Fruit fly (Drosophila melanogaster) whole organism, pupa: ENCODE measurements around the gene Jon99Fi.
A peak's percentile ranks its signal among the peaks of the same experiment; 100 is the strongest.

Experiments
- CG10348 ChIP-seq: fragments of 200-800 bp; sonication (Bioruptor generic); IDR thresholded peaks from 2 replicates; pipeline ENCODE4 v1.3.6; 2022; ENCODE audit warnings: missing biosample characterization, missing genetic modification characterization
- CG12605 ChIP-seq: fragments of 200-800 bp; sonication (Bioruptor generic); IDR thresholded peaks from 2 replicates; pipeline ENCODE4 v1.3.6; 2022; ENCODE audit warnings: missing biosample characterization, missing genetic modification characterization
- CG13204 ChIP-seq: fragments of 200-800 bp; sonication (Bioruptor generic); optimal IDR thresholded peaks from 2 replicates; lab custom pipeline; 2018; ENCODE audit warnings: missing biosample characterization, mild to moderate bottlenecking, missing genetic modification characterization, moderate library complexity
- CG14655 ChIP-seq: fragments of 200-800 bp; sonication (Bioruptor generic); optimal IDR thresholded peaks from 3 replicates; lab custom pipeline; 2017; ENCODE audit warnings: mild to moderate bottlenecking, missing biosample characterization, missing genetic modification reagents, missing genetic modification characterization
- CG15710 ChIP-seq: fragments of 200-800 bp; sonication (Bioruptor generic); optimal IDR thresholded peaks from 2 replicates; lab custom pipeline; 2018; ENCODE audit warnings: missing biosample characterization, mild to moderate bottlenecking, missing genetic modification characterization, moderate library complexity
- CG17806 ChIP-seq: fragments of 200-800 bp; sonication (Bioruptor generic); optimal IDR thresholded peaks from 2 replicates; lab custom pipeline; 2018; ENCODE audit warnings: missing biosample characterization, mild to moderate bottlenecking, missing genetic modification characterization, moderate library complexity
- CG32121 ChIP-seq: fragments of 200-800 bp; sonication (Bioruptor generic); IDR thresholded peaks from 2 replicates; pipeline ENCODE4 v1.3.6; 2022; ENCODE audit warnings: missing biosample characterization, missing genetic modification characterization
- CG34367 ChIP-seq: fragments of 200-800 bp; sonication (Bioruptor generic); optimal IDR thresholded peaks from 2 replicates; lab custom pipeline; 2018; ENCODE audit warnings: missing biosample characterization, mild to moderate bottlenecking, missing genetic modification characterization
- CG4496 ChIP-seq: fragments of 200-800 bp; sonication (Bioruptor generic); IDR thresholded peaks from 3 replicates; pipeline ENCODE4 v1.3.6; 2022; ENCODE audit warnings: missing biosample characterization, missing genetic modification characterization
- CG8159 ChIP-seq: fragments of 200-800 bp; sonication (Bioruptor generic); optimal IDR thresholded peaks from 3 replicates; lab custom pipeline; 2018; ENCODE audit warnings: missing biosample characterization, mild to moderate bottlenecking, missing genetic modification characterization, moderate library complexity
- CG8301 ChIP-seq: fragments of 200-800 bp; sonication (Bioruptor generic); optimal IDR thresholded peaks from 2 replicates; lab custom pipeline; 2018; ENCODE audit warnings: missing biosample characterization, mild to moderate bottlenecking, missing genetic modification characterization
- CG9948 ChIP-seq: fragments of 200-800 bp; sonication (Bioruptor generic); optimal IDR thresholded peaks from 2 replicates; lab custom pipeline; 2018; ENCODE audit warnings: missing biosample characterization, mild to moderate bottlenecking, missing genetic modification characterization, moderate library complexity
- D1 ChIP-seq: fragments of 200-800 bp; sonication (Bioruptor generic); optimal IDR thresholded peaks from 2 replicates; lab custom pipeline; 2018; ENCODE audit warnings: missing biosample characterization, mild to moderate bottlenecking, missing genetic modification characterization, moderate library complexity
- EcR ChIP-seq: fragments of 200-800 bp; sonication (Bioruptor generic); optimal IDR thresholded peaks from 3 replicates; lab custom pipeline; 2019; ENCODE audit warnings: missing biosample characterization, missing genetic modification characterization, mild to moderate bottlenecking, moderate library complexity, missing genetic modification reagents
- Ets98B ChIP-seq: fragments of 200-800 bp; sonication (Bioruptor generic); IDR thresholded peaks from 2 replicates; pipeline ENCODE4 v1.3.6; 2022; ENCODE audit warnings: missing biosample characterization, missing genetic modification characterization
- Pif1A ChIP-seq: fragments of 200-800 bp; sonication (Bioruptor generic); optimal IDR thresholded peaks from 3 replicates; lab custom pipeline; 2016; ENCODE audit warnings: missing biosample characterization, missing genetic modification characterization
- Pif1B ChIP-seq: fragments of 200-800 bp; sonication (Bioruptor generic); optimal IDR thresholded peaks from 3 replicates; lab custom pipeline; 2016; ENCODE audit warnings: missing biosample characterization, missing genetic modification characterization
- Snoo ChIP-seq: fragments of 200-800 bp; sonication (Bioruptor generic); optimal IDR thresholded peaks from 3 replicates; lab custom pipeline; 2017; ENCODE audit warnings: missing biosample characterization, mild to moderate bottlenecking, missing genetic modification characterization, inconsistent platforms
- fd96Ca ChIP-seq: fragments of 200-800 bp; sonication (Bioruptor generic); IDR thresholded peaks from 3 replicates; pipeline ENCODE4 v1.3.6; 2022; ENCODE audit warnings: missing biosample characterization, missing genetic modification characterization
- gl ChIP-seq: fragments of 200-800 bp; sonication (Bioruptor generic); optimal IDR thresholded peaks from 2 replicates; lab custom pipeline; 2018; ENCODE audit warnings: missing biosample characterization, mild to moderate bottlenecking, missing genetic modification characterization
- rn ChIP-seq: fragments of 200-800 bp; sonication (Bioruptor generic); IDR thresholded peaks from 2 replicates; pipeline ENCODE4 v1.3.6; 2022; ENCODE audit warnings: missing biosample characterization, missing genetic modification characterization

Gene Jon99Fi

dm6 chr3R:30531989-30532653 lies 43.4 kb downstream of the Jon99Fi start, which contains the start of gene tmod:
Gene tmod (plus strand): TSS chr3R:30532607.
- TF ChIP-seq CG10348 (GFP tag; lab: Robert Waterston, UW) (0 out of 2 replicates have a peak, but pooled peaks have one; percentile 18), rn (GFP tag; lab: Robert Waterston, UW) (no peak), CG14655 (peak; percentile 85), Pif1A (GFP tag; lab: Kevin White, UChicago) (peak; percentile 49), CG32121 (GFP tag; lab: Robert Waterston, UW) (no peak), CG13204 (GFP tag; lab: Kevin White, UChicago) (no peak), fd96Ca (GFP tag; lab: Robert Waterston, UW) (peak; percentile 61; the same call in 2 of the 3 replicates), CG15710 (tag; lab: Kevin White, UChicago) (peak; percentile 32), Snoo (tag; lab: Kevin White, UChicago) (no peak), Pif1B (GFP tag; lab: Kevin White, UChicago) (no peak), EcR (no peak), CG12605 (no peak), CG17806 (tag; lab: Kevin White, UChicago) (peak; percentile 43), CG8301 (peak; percentile 82), CG8159 (tag; lab: Kevin White, UChicago) (peak; percentile 38), gl (tag; lab: Kevin White, UChicago) (no peak), CG4496 (GFP tag; lab: Robert Waterston, UW) (peak; percentile 50; the same call in 1 of the 3 replicates), Ets98B (GFP tag; lab: Robert Waterston, UW) (peak; percentile 47; the same call in 1 of the 2 replicates), CG34367 (tag; lab: Kevin White, UChicago) (no peak), CG9948 (tag; lab: Kevin White, UChicago) (peak; percentile 49), D1 (no peak)

- TF ChIP-seq rn (GFP tag; lab: Robert Waterston, UW) = peak; percentile 46; the same call in 1 of the 2 replicates
- TF ChIP-seq CG32121 (GFP tag; lab: Robert Waterston, UW) = peak; percentile 66
- no peak for TF ChIP-seq Ets98B (GFP tag; lab: Robert Waterston, UW)
Measured at dm6 chr3R:30534444-30534843, 45.7 kb downstream of the Jon99Fi start.

- TF ChIP-seq CG12605 (no peak), CG17806 (tag; lab: Kevin White, UChicago) (no peak), Pif1A (GFP tag; lab: Kevin White, UChicago) (no peak), gl (tag; lab: Kevin White, UChicago) (no peak), CG34367 (tag; lab: Kevin White, UChicago) (no peak), CG13204 (GFP tag; lab: Kevin White, UChicago) (no peak)
Measured at dm6 chr3R:30536432-30536831, 47.7 kb downstream of the Jon99Fi start.

- TF ChIP-seq EcR = no peak
- no peak for TF ChIP-seq fd96Ca (GFP tag; lab: Robert Waterston, UW)
- no peak for TF ChIP-seq CG8301
- TF ChIP-seq CG4496 (GFP tag; lab: Robert Waterston, UW) = no peak
- no peak for TF ChIP-seq gl (tag; lab: Kevin White, UChicago)
- no peak for TF ChIP-seq CG9948 (tag; lab: Kevin White, UChicago)
- TF ChIP-seq Ets98B (GFP tag; lab: Robert Waterston, UW) = no peak
- TF ChIP-seq CG8159 (tag; lab: Kevin White, UChicago) = no peak
- no peak for TF ChIP-seq Snoo (tag; lab: Kevin White, UChicago)
- TF ChIP-seq CG10348 (GFP tag; lab: Robert Waterston, UW) = no peak
- TF ChIP-seq CG13204 (GFP tag; lab: Kevin White, UChicago) = no peak
- no peak for TF ChIP-seq CG15710 (tag; lab: Kevin White, UChicago)
- TF ChIP-seq CG32121 (GFP tag; lab: Robert Waterston, UW) = no peak
- TF ChIP-seq CG17806 (tag; lab: Kevin White, UChicago) = no peak
- TF ChIP-seq CG14655 = no peak
- TF ChIP-seq Pif1B (GFP tag; lab: Kevin White, UChicago) = no peak
- no peak for TF ChIP-seq D1
- no peak for TF ChIP-seq CG12605
- TF ChIP-seq rn (GFP tag; lab: Robert Waterston, UW) = no peak
Measured at dm6 chr3R:30536919-30537318, 48.2 kb downstream of the Jon99Fi start.
